Worm (Caenorhabditis elegans) whole organism, midembryonic: ENCODE data around the gene vps-35.

ENCODE experiments used
- T22C8.4 ChIP-seq: fragments of 200-800 bp; sonication (Bioruptor generic); IDR thresholded peaks from 2 replicates; pipeline ENCODE4 v1.3.6; 2022; ENCODE audit warnings: missing genetic modification characterization, missing compliant biosample characterization
- cog-1 ChIP-seq: sonication (generic microtip); optimal IDR thresholded peaks from 2 replicates; lab custom pipeline; 2016; ENCODE audit warnings: missing genetic modification characterization, missing compliant biosample characterization
- flt-1 ChIP-seq: fragments of 200-800 bp; sonication (Bioruptor generic); IDR thresholded peaks from 2 replicates; pipeline ENCODE4 v1.3.6; 2022; ENCODE audit warnings: missing genetic modification characterization, missing compliant biosample characterization
- klf-2 ChIP-seq: fragments of 200-800 bp; sonication (Bioruptor generic); conservative IDR thresholded peaks from 2 replicates; pipeline ENCODE4 v1.3.6; 2022; ENCODE audit warnings: missing genetic modification reagents, missing genetic modification characterization, missing compliant biosample characterization
- med-1 ChIP-seq: sonication (generic microtip); optimal IDR thresholded peaks from 2 replicates; lab custom pipeline; 2017; ENCODE audit warnings: missing genetic modification characterization, mild to moderate bottlenecking, missing compliant biosample characterization, antibody characterized with exemption, missing genetic modification reagents; ENCODE audit not compliant: insufficient read depth
- ref-1 ChIP-seq: fragments of 200-800 bp; sonication (Bioruptor generic); conservative IDR thresholded peaks from 2 replicates; pipeline ENCODE4 v1.3.6; 2022; ENCODE audit warnings: missing genetic modification reagents, missing genetic modification characterization, missing compliant biosample characterization
- tab-1 ChIP-seq: fragments of 200-800 bp; sonication (Bioruptor generic); IDR thresholded peaks from 2 replicates; pipeline ENCODE4 v1.3.6; 2022; ENCODE audit warnings: missing genetic modification characterization, missing compliant biosample characterization
- ztf-23 ChIP-seq: fragments of 200-800 bp; sonication (Bioruptor generic); IDR thresholded peaks from 2 replicates; pipeline ENCODE4 v1.3.6; 2022; ENCODE audit warnings: missing genetic modification reagents, missing genetic modification characterization, missing compliant biosample characterization
- ztf-29 ChIP-seq: fragments of 200-800 bp; sonication (Bioruptor generic); IDR thresholded peaks from 2 replicates; pipeline ENCODE4 v1.3.6; 2022; ENCODE audit warnings: missing genetic modification reagents, missing genetic modification characterization, missing compliant biosample characterization

Gene vps-35

DNA sequence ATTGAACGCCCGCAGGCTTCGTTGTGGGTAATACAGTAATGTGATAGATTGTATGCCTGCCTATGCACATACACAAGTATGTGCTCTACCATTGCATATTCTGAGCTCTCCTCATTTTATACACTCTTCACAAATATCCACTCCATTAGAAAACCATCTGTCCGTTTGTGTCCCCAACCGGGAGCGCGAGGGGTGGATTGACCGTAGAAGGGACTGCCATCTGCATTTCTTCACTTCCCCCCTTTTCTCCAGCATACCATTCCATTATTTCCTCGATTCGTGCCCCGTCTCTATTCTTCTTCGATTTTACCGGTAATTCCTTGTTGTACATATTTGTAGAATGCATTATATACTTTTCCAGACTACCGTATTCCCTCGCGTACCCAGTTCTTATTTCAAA is 25.5 kb downstream of the vps-35 start:
- TF ChIP-seq tab-1 (GFP tag; lab: Robert Waterston, UW), result 0 out of 2 replicates have a peak, but pooled peaks have one; percentile 59
- TF ChIP-seq T22C8.4 (GFP tag; lab: Robert Waterston, UW), result no peak
- TF ChIP-seq klf-2 (GFP tag; lab: Robert Waterston, UW), result 0 out of 2 replicates have a peak, but pooled peaks have one; percentile 36
- no peak for TF ChIP-seq flt-1
- TF ChIP-seq ztf-29, result no peak
- no peak for TF ChIP-seq cog-1 (tag; lab: Kevin White, UChicago)
- 0 out of 2 replicates have a peak, but pooled peaks have one; percentile 38 for TF ChIP-seq ztf-23 (GFP tag; lab: Robert Waterston, UW)
- TF ChIP-seq ref-1 (GFP tag; lab: Robert Waterston, UW), result no peak
- no peak for TF ChIP-seq med-1 (GFP tag; lab: Kevin White, UChicago)

ce11 chrII:5933962-5934422 is 26.4 kb downstream of the vps-35 start:
- TF ChIP-seq tab-1 (GFP tag; lab: Robert Waterston, UW), result no peak
- TF ChIP-seq T22C8.4 (GFP tag; lab: Robert Waterston, UW), result 0 out of 2 replicates have a peak, but pooled peaks have one; percentile 6

- TF ChIP-seq ztf-29 (no peak), flt-1 (no peak), ref-1 (GFP tag; lab: Robert Waterston, UW) (no peak), T22C8.4 (GFP tag; lab: Robert Waterston, UW) (no peak), med-1 (GFP tag; lab: Kevin White, UChicago) (no peak), cog-1 (tag; lab: Kevin White, UChicago) (no peak), klf-2 (GFP tag; lab: Robert Waterston, UW) (no peak), tab-1 (GFP tag; lab: Robert Waterston, UW) (no peak), ztf-23 (GFP tag; lab: Robert Waterston, UW) (no peak)
Observed at ce11 chrII:5936009-5936408, 28.4 kb downstream of the vps-35 start.

DNA sequence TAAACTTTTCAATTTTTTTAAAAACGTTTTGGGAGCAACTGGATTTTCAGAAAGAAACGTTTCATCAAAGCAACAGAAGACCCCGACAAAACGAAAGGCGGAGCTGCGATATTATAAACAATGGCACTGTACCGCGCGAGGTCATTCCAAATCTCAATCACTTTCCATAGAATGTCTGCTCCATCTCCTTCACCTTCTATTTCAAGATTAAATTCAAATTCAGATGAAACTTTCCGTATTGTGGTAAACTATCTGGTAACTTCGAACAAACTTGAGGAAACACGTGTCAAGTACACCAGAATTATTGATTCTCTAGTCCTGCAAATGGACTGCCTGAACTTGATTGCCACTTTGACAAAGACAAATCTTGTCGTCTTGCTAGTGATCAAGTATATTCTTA is 33.2 kb downstream of the vps-35 start, which contains the start of gene F28B12.6:
Gene F28B12.6 (plus strand): TSS at position 49 of the 400 bp plus-strand sequence.
- TF ChIP-seq med-1 (GFP tag; lab: Kevin White, UChicago), result no peak
- no peak for TF ChIP-seq tab-1 (GFP tag; lab: Robert Waterston, UW)
- no peak for TF ChIP-seq cog-1 (tag; lab: Kevin White, UChicago)
- TF ChIP-seq T22C8.4 (GFP tag; lab: Robert Waterston, UW), result no peak
- no peak for TF ChIP-seq ztf-29
- no peak for TF ChIP-seq klf-2 (GFP tag; lab: Robert Waterston, UW)
- TF ChIP-seq flt-1, result no peak
- TF ChIP-seq ztf-23 (GFP tag; lab: Robert Waterston, UW), result no peak
- TF ChIP-seq ref-1 (GFP tag; lab: Robert Waterston, UW), result no peak

DNA sequence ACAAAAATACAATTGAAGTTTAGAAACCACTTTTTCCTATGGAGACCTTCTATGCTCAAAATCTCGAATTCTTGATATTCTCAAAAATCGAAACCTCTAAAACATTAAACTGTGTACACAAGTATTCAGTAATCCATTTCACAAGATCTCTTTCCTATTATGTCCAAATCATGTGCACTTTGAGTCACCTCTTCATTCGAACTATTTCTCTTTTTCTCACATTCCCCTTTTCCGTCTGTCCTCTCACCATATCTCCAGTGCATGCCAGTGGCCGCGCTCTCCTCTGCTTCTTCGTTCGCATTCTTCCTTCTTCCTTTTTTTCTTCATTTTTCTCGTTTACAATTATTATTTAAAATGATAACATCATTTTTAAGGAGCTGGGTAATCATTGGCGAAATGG is 35.0 kb downstream of the vps-35 start, which contains the start of gene F28B12.1:
Gene F28B12.1 (plus strand): TSS at position 335 of the 400 bp plus-strand sequence.
- TF ChIP-seq ztf-23 (GFP tag; lab: Robert Waterston, UW) (0 out of 2 replicates have a peak, but pooled peaks have one; percentile 29), ref-1 (GFP tag; lab: Robert Waterston, UW) (no peak)

DNA sequence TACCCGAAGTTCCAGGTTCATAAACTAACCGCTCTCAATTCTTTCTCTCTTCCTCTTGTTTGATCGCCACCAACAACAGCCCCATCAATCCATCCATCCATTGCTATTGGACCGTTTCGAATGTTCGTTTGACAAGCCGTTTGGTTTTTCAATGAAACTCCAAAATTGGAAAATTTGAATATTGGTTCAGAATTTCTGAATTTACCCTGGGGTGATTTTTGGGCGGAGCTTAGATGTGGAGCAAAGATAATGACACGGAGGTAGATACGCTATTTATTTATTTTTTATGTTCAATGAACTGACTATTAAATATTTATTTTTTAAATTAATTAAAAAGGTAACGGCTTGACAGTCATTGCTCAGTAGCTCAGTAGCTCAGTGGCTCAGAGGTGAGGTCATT is 36.7 kb downstream of the vps-35 start, which contains the start of gene B0034.2:
Gene B0034.2 (minus strand): TSS at position 101 of the 400 bp plus-strand sequence.
- TF ChIP-seq T22C8.4 (GFP tag; lab: Robert Waterston, UW) (no peak), cog-1 (tag; lab: Kevin White, UChicago) (no peak), med-1 (GFP tag; lab: Kevin White, UChicago) (no peak), klf-2 (GFP tag; lab: Robert Waterston, UW) (no peak), ztf-29 (no peak), ref-1 (GFP tag; lab: Robert Waterston, UW) (no peak), flt-1 (no peak), ztf-23 (GFP tag; lab: Robert Waterston, UW) (no peak), tab-1 (GFP tag; lab: Robert Waterston, UW) (no peak)

DNA sequence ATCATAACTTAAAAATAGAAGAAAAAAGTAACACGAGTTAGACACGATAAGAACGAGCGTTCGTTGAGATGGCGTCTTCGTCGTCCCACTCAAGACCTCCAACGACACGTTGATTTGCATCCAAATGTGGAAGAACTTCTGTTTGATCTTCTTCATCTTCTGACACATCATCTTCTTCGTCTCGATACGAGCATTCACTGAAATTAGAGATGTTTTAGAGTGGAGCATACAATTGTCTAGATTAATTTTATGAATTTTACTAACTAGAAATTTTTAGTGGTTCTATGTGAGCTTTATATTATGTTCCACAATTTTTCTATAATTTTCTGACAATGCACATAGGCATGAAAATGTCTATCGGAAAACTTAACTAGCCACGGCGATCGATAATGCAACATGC is 38.2 kb downstream of the vps-35 start:
- TF ChIP-seq T22C8.4 (GFP tag; lab: Robert Waterston, UW) (no peak), klf-2 (GFP tag; lab: Robert Waterston, UW) (no peak), flt-1 (no peak), ztf-23 (GFP tag; lab: Robert Waterston, UW) (no peak), med-1 (GFP tag; lab: Kevin White, UChicago) (no peak), tab-1 (GFP tag; lab: Robert Waterston, UW) (no peak), ztf-29 (no peak), ref-1 (GFP tag; lab: Robert Waterston, UW) (no peak), cog-1 (tag; lab: Kevin White, UChicago) (no peak)

DNA sequence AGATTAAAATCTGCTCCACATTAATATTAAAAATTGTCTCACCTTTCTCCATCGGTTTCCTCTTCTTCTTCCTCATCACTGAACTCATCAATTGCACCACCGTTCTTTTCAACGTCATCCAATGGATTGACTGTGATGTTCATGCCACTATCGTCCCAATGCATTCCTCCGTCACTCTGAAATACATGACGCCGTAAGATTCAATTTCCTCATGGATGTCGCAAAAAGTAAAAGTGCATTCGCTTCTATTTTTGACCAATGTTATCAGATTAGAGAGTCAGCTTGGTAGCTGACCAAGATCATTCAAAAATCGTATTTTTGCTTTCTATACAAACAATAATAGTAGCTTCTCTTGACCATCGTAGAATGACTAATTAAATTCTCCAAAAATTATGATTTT is 38.8 kb downstream of the vps-35 start:
- TF ChIP-seq ztf-23 (GFP tag; lab: Robert Waterston, UW), result no peak
- no peak for TF ChIP-seq cog-1 (tag; lab: Kevin White, UChicago)
- TF ChIP-seq med-1 (GFP tag; lab: Kevin White, UChicago), result no peak
- no peak for TF ChIP-seq ztf-29
- TF ChIP-seq klf-2 (GFP tag; lab: Robert Waterston, UW), result no peak

DNA sequence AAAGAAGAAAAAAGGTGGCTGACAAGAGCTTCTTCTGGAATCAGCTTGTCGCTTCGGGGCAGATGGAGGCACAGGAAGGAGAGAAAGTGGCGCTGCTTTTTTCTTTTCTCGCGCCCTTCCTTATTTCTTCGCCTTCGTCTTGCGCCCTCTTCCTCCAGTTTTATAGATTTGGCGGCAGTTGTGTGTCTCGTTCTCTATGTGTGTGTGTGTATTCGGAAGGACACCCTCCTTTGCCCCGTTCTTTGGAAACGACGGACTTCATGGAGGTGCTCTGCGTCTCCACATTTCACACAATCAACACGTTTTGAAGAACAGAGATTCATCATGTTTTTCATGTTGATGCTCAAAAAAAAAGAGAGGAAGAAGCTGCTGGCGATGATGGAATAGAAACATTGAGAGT is 41.1 kb downstream of the vps-35 start:
- TF ChIP-seq med-1 (GFP tag; lab: Kevin White, UChicago) (no peak), T22C8.4 (GFP tag; lab: Robert Waterston, UW) (no peak), tab-1 (GFP tag; lab: Robert Waterston, UW) (0 out of 2 replicates have a peak, but pooled peaks have one; percentile 19), klf-2 (GFP tag; lab: Robert Waterston, UW) (no peak), ref-1 (GFP tag; lab: Robert Waterston, UW) (no peak), cog-1 (tag; lab: Kevin White, UChicago) (no peak), flt-1 (no peak)

DNA sequence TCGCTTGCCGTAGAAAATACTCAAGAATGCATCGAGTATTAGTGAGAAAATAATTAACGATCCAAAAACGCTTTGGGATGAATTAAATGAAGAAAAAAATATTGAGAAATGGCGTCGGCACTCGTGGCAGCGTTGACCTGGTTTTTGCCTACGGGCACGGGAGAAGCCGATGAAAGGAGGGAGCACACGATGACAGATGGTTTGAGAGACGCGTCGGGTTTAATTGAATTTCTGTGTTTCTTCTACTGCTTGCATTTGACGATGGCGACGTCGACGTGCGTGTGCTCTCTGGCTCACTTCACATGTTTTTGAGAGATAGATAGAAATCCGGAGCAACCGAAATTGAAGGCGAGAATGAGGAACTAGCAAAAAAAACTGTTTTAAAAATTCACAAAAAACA is 43.0 kb downstream of the vps-35 start:
- TF ChIP-seq cog-1 (tag; lab: Kevin White, UChicago) (no peak), ztf-29 (no peak), ref-1 (GFP tag; lab: Robert Waterston, UW) (no peak), med-1 (GFP tag; lab: Kevin White, UChicago) (no peak), ztf-23 (GFP tag; lab: Robert Waterston, UW) (no peak), T22C8.4 (GFP tag; lab: Robert Waterston, UW) (no peak), tab-1 (GFP tag; lab: Robert Waterston, UW) (no peak)
